Fruit fly (Drosophila melanogaster) whole organism, larva: ENCODE measurements around the gene CG15142.

ENCODE experiments used
- noc ChIP-seq: fragments of 200-800 bp; sonication (Bioruptor generic); optimal IDR thresholded peaks from 3 replicates; lab custom pipeline; 2019; ENCODE audit warnings: missing biosample characterization, mild to moderate bottlenecking, missing genetic modification characterization, moderate library complexity

Gene CG15142

DNA sequence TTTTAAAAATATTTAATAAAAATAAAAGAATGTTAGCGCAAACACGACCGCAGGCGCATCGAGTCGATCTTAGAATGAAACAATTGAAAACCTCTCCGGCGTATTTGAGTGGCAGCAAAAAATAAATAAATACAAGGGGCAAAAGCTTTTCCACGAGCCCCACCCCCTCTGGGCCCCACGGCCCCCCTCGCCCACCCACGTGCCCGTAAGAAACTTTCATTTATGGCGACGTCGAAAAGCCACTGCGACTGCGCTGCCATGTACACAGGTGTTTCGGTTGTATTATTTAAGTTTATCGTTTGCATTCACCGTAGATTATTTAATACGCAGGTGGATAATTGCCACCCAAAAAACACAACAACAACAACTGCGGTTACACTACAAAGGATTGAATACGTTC lies 50.2 kb downstream of the CG15142 start:
- TF ChIP-seq noc (tag; lab: Kevin White, UChicago), result no peak
